Worm (Caenorhabditis elegans) whole organism, L2 larva: ENCODE results near the gene R07E5.17.
"Not testable (repeated sequence)": the region's sequence is repeated elsewhere in the genome, so short reads cannot be mapped to it uniquely, and the experiment has no call there.

ENCODE experiments used
- C34F6.9 ChIP-seq: fragments of 150-350 bp; optimal IDR thresholded peaks from 2 replicates; lab custom pipeline; 2014; ENCODE audit warnings: missing biosample characterization, missing genetic modification characterization
- F13H6.1 ChIP-seq: sonication (generic microtip); optimal IDR thresholded peaks from 2 replicates; lab custom pipeline; 2016; ENCODE audit warnings: missing genetic modification characterization, missing compliant biosample characterization
- Y55F3AM.14 ChIP-seq: fragments of 200-800 bp; sonication (Bioruptor generic); optimal IDR thresholded peaks from 2 replicates; lab custom pipeline; 2018; ENCODE audit warnings: mild to moderate bottlenecking, missing genetic modification characterization, missing compliant biosample characterization
- ZK546.5 ChIP-seq: sonication (generic microtip); optimal IDR thresholded peaks from 2 replicates; lab custom pipeline; 2017; ENCODE audit warnings: missing biosample characterization, missing genetic modification characterization
- ama-1 ChIP-seq: fragments of 150-350 bp; optimal IDR thresholded peaks from 2 replicates; lab custom pipeline; 2018; ENCODE audit warnings: inconsistent platforms
- crh-2 ChIP-seq: sonication (generic microtip); optimal IDR thresholded peaks from 2 replicates; lab custom pipeline; 2017; ENCODE audit warnings: missing biosample characterization, missing genetic modification characterization
- dmd-4 ChIP-seq: sonication (generic microtip); optimal IDR thresholded peaks from 2 replicates; lab custom pipeline; 2017; ENCODE audit warnings: missing biosample characterization, missing genetic modification characterization
- egl-27 ChIP-seq: sonication (generic microtip); optimal IDR thresholded peaks from 3 replicates; lab custom pipeline; 2017; ENCODE audit warnings: missing biosample characterization, missing genetic modification reagents, missing genetic modification characterization
- elt-1 ChIP-seq: fragments of 150-350 bp; optimal IDR thresholded peaks from 2 replicates; lab custom pipeline; 2014; ENCODE audit warnings: missing biosample characterization, missing genetic modification characterization
- elt-3 ChIP-seq: sonication (generic microtip); optimal IDR thresholded peaks from 2 replicates; lab custom pipeline; 2017; ENCODE audit warnings: missing biosample characterization, missing genetic modification characterization
- fos-1 ChIP-seq: fragments of 150-350 bp; optimal IDR thresholded peaks from 2 replicates; lab custom pipeline; 2014; ENCODE audit warnings: missing biosample characterization, missing genetic modification characterization
- gmeb-1 ChIP-seq: fragments of 150-350 bp; optimal IDR thresholded peaks from 2 replicates; lab custom pipeline; 2014; ENCODE audit warnings: missing biosample characterization, missing genetic modification characterization
- lin-11 ChIP-seq: fragments of 150-350 bp; sonication (generic microtip); optimal IDR thresholded peaks from 2 replicates; lab custom pipeline; 2014; ENCODE audit warnings: missing biosample characterization, missing genetic modification characterization, inconsistent platforms, mixed read lengths
- lin-13 ChIP-seq: fragments of 150-350 bp; optimal IDR thresholded peaks from 2 replicates; lab custom pipeline; 2014; ENCODE audit warnings: missing biosample characterization, missing genetic modification reagents, missing genetic modification characterization
- lsy-2 ChIP-seq, 2 experiments: fragments of 150-350 bp in 1 of 2; sonication (generic microtip) in 1 of 2; optimal IDR thresholded peaks; 2 replicates each; lab custom pipeline; 2014 to 2017; ENCODE audit warnings: missing biosample characterization in 2 of 2, missing genetic modification characterization in 2 of 2
- mbf-1 ChIP-seq: sonication (generic microtip); optimal IDR thresholded peaks from 2 replicates; lab custom pipeline; 2017; ENCODE audit warnings: missing biosample characterization, missing genetic modification characterization
- mdl-1 ChIP-seq, 2 experiments: fragments of 150-350 bp in 1 of 2; sonication (generic microtip) in 1 of 2; optimal IDR thresholded peaks; 2 replicates each; lab custom pipeline; 2017; ENCODE audit warnings: missing biosample characterization in 2 of 2, missing genetic modification characterization in 2 of 2
- nhr-10 ChIP-seq: sonication (generic microtip); optimal IDR thresholded peaks from 2 replicates; lab custom pipeline; 2017; ENCODE audit warnings: missing biosample characterization, missing genetic modification characterization
- nhr-11 ChIP-seq: fragments of 150-350 bp; optimal IDR thresholded peaks from 2 replicates; lab custom pipeline; 2014; ENCODE audit warnings: missing biosample characterization, missing genetic modification characterization
- nhr-12 ChIP-seq: fragments of 150-350 bp; optimal IDR thresholded peaks from 2 replicates; lab custom pipeline; 2014; ENCODE audit warnings: missing biosample characterization, missing genetic modification characterization
- nhr-129 ChIP-seq: fragments of 150-350 bp; optimal IDR thresholded peaks from 2 replicates; lab custom pipeline; 2014; ENCODE audit warnings: missing biosample characterization, missing genetic modification characterization
- nhr-21 ChIP-seq: fragments of 150-350 bp; optimal IDR thresholded peaks from 2 replicates; lab custom pipeline; 2014; ENCODE audit warnings: missing biosample characterization, missing genetic modification characterization
- nhr-23 ChIP-seq: fragments of 150-350 bp; optimal IDR thresholded peaks from 2 replicates; lab custom pipeline; 2014; ENCODE audit warnings: missing biosample characterization, missing genetic modification reagents, missing genetic modification characterization
- nhr-237 ChIP-seq: fragments of 150-350 bp; optimal IDR thresholded peaks from 2 replicates; lab custom pipeline; 2014; ENCODE audit warnings: missing biosample characterization, missing genetic modification characterization
- nhr-25 ChIP-seq: fragments of 150-350 bp; sonication (generic microtip); optimal IDR thresholded peaks from 3 replicates; lab custom pipeline; 2014; ENCODE audit warnings: missing biosample characterization, missing genetic modification characterization
- nhr-6 ChIP-seq: fragments of 150-350 bp; optimal IDR thresholded peaks from 2 replicates; lab custom pipeline; 2014; ENCODE audit warnings: missing biosample characterization, missing genetic modification characterization
- peb-1 ChIP-seq: fragments of 150-350 bp; optimal IDR thresholded peaks from 2 replicates; lab custom pipeline; 2014; ENCODE audit warnings: missing biosample characterization, missing genetic modification characterization
- sem-4 ChIP-seq: fragments of 150-350 bp; optimal IDR thresholded peaks from 2 replicates; lab custom pipeline; 2014; ENCODE audit warnings: missing biosample characterization, missing genetic modification reagents, missing genetic modification characterization
- skn-1 ChIP-seq: sonication (generic microtip); optimal IDR thresholded peaks from 2 replicates; lab custom pipeline; 2017; ENCODE audit warnings: missing biosample characterization, missing genetic modification characterization
- sma-3 ChIP-seq: sonication (generic microtip); optimal IDR thresholded peaks from 2 replicates; lab custom pipeline; 2016; ENCODE audit warnings: missing genetic modification reagents, missing genetic modification characterization, missing compliant biosample characterization
- sma-9 ChIP-seq, 2 experiments: fragments of 150-350 bp in 1 of 2; sonication (generic microtip) in 1 of 2; optimal IDR thresholded peaks; 2 replicates each; lab custom pipeline; 2014 to 2016; ENCODE audit warnings: missing genetic modification characterization in 2 of 2, mild to moderate bottlenecking in 1 of 2, missing biosample characterization in 1 of 2, missing compliant biosample characterization in 1 of 2, missing genetic modification reagents in 1 of 2, moderate library complexity in 1 of 2
- snpc-4 ChIP-seq: fragments of 150-350 bp; optimal IDR thresholded peaks from 2 replicates; lab custom pipeline; 2014; ENCODE audit warnings: missing biosample characterization, missing genetic modification characterization
- unc-55 ChIP-seq: fragments of 150-350 bp; sonication (generic microtip); optimal IDR thresholded peaks from 3 replicates; lab custom pipeline; 2014; ENCODE audit warnings: missing biosample characterization, missing genetic modification reagents, missing genetic modification characterization
- ztf-1 ChIP-seq: fragments of 200-800 bp; sonication (Bioruptor generic); conservative IDR thresholded peaks from 2 replicates; pipeline ENCODE4 v1.3.6; 2022; ENCODE audit warnings: missing genetic modification characterization, missing compliant biosample characterization
- ztf-11 ChIP-seq: sonication (generic microtip); optimal IDR thresholded peaks from 2 replicates; lab custom pipeline; 2017; ENCODE audit warnings: missing biosample characterization, missing genetic modification characterization

R07E5.17 gene

ce11 chrIII:4417956-4418355 lies 13.7 kb upstream of the R07E5.17 start, which contains the start of the genes R07E5.19 and pdcd-2:
Gene R07E5.19, minus strand, starts transcription at chrIII:4418056.
Gene pdcd-2, minus strand, starts transcription at chrIII:4418057.
- TF ChIP-seq nhr-23 (tag; lab: Kevin White, UChicago), result no peak
- no peak for TF ChIP-seq elt-3
- no peak for TF ChIP-seq mbf-1 (tag; lab: Kevin White, UChicago)
- no peak for TF ChIP-seq mdl-1 (tag; optimal IDR thresholded peaks at IDR 0.05; lab: Kevin White, UChicago)
- no peak for TF ChIP-seq nhr-10
- no peak for TF ChIP-seq egl-27 (tag; lab: Kevin White, UChicago)
- no peak for TF ChIP-seq peb-1
- TF ChIP-seq, all 48 proteins: peak for 0

- TF ChIP-seq ztf-1 (GFP tag; lab: Robert Waterston, UW) (no peak), ama-1 (lab: Kevin White, UChicago) (no peak)
These were observed 10.9 kb upstream of the R07E5.17 start, which contains the start of gene R07E5.11 for ce11 chrIII:4415135-4415534. Gene R07E5.11, minus strand, starts transcription at chrIII:4415235.

- TF ChIP-seq sma-3 (GFP tag; lab: Kevin White, UChicago) (peak; percentile 40), fos-1 (tag; lab: Kevin White, UChicago) (peak; percentile 12), Y55F3AM.14 (GFP tag; lab: Kevin White, UChicago) (peak; percentile 36), gmeb-1 (tag; lab: Kevin White, UChicago) (peak; percentile 53), snpc-4 (tag; lab: Kevin White, UChicago) (peak; percentile 97), nhr-21 (tag; lab: Kevin White, UChicago) (peak; percentile 17), unc-55 (GFP tag; lab: Kevin White, UChicago) (peak; percentile 69), F13H6.1 (tag; lab: Kevin White, UChicago) (peak; percentile 45), sma-9 (GFP tag; optimal IDR thresholded peaks at IDR 0.05; lab: Kevin White, UChicago) (peak; percentile 79), egl-27 (tag; lab: Kevin White, UChicago) (peak; percentile 13), C34F6.9 (tag; lab: Kevin White, UChicago) (peak; percentile 73), lin-13 (peak; percentile 38), lsy-2 (tag; optimal IDR thresholded peaks at IDR 0.05; lab: Kevin White, UChicago) (peak; percentile 46 to 73), nhr-129 (tag; lab: Kevin White, UChicago) (peak; percentile 32), crh-2 (peak; percentile 36), nhr-25 (peak; percentile 37), nhr-6 (tag; lab: Kevin White, UChicago) (peak; percentile 16)
- TF ChIP-seq sma-9 (tag; optimal IDR thresholded peaks at IDR 0.05; lab: Kevin White, UChicago), result not testable (repeated sequence)
- TF ChIP-seq, all 48 proteins: peak for 17; not testable (repeated sequence) for 31
These were observed 9.8 kb upstream of the R07E5.17 start for ce11 chrIII:4414041-4414440.

DNA sequence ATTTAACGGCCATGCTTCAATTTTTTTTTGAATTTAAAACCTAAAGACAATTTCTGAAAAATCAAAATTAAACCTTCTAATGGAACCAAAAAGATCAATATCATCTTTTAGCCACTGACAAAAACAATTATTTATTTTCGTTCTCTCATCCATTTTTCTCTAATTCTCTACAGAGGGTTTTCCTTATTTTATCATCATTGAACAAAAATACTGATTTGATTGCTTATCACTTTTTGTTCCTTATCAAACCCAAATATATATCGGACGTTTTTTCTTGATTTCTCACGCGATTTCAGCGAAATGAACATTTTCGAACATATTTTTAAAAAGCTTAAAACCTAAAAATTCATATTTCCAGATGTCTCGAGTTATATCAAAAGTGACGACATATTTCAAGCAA lies 8.9 kb upstream of the R07E5.17 start, which contains the start of gene mpc-1:
Gene mpc-1, plus strand, starts transcription at position 359 of the 400 bp plus-strand sequence.
- TF ChIP-seq mdl-1 (tag; optimal IDR thresholded peaks at IDR 0.05; lab: Kevin White, UChicago) (peak in 1 of 2 experiments; percentile 22), skn-1 (tag; lab: Kevin White, UChicago) (peak; percentile 59), nhr-11 (tag; lab: Kevin White, UChicago) (no peak), lin-11 (no peak), sem-4 (no peak), crh-2 (peak; percentile 54), elt-1 (tag; lab: Kevin White, UChicago) (no peak), sma-9 (GFP tag; optimal IDR thresholded peaks at IDR 0.05; lab: Kevin White, UChicago) (peak; percentile 37), sma-9 (tag; optimal IDR thresholded peaks at IDR 0.05; lab: Kevin White, UChicago) (no peak), ZK546.5 (no peak), fos-1 (tag; lab: Kevin White, UChicago) (peak; percentile 91)
- TF ChIP-seq, all 48 proteins: peak for 5

ce11 chrIII:4412108-4413009 lies 8.1 kb upstream of the R07E5.17 start:
- TF ChIP-seq dmd-4 (tag; lab: Kevin White, UChicago), result no peak
- no peak for TF ChIP-seq nhr-237 (tag; lab: Kevin White, UChicago)
- peak; percentile 64 for TF ChIP-seq nhr-129 (tag; lab: Kevin White, UChicago)
- peak; percentile 18 for TF ChIP-seq fos-1 (tag; lab: Kevin White, UChicago)
- no peak for TF ChIP-seq mbf-1 (tag; lab: Kevin White, UChicago)
- TF ChIP-seq crh-2, result peak; percentile 22
- TF ChIP-seq snpc-4 (tag; lab: Kevin White, UChicago), result peak; percentile 26
- TF ChIP-seq nhr-12 (tag; lab: Kevin White, UChicago), result no peak
- peak; percentile 95 for TF ChIP-seq sma-9 (GFP tag; optimal IDR thresholded peaks at IDR 0.05; lab: Kevin White, UChicago)
- TF ChIP-seq sma-9 (tag; optimal IDR thresholded peaks at IDR 0.05; lab: Kevin White, UChicago), result no peak
- no peak for TF ChIP-seq ztf-1 (GFP tag; lab: Robert Waterston, UW)
- no peak for TF ChIP-seq nhr-10
- peak; percentile 43 for TF ChIP-seq lin-13
- no peak for TF ChIP-seq nhr-21 (tag; lab: Kevin White, UChicago)
- TF ChIP-seq lsy-2 (tag; optimal IDR thresholded peaks at IDR 0.05; lab: Kevin White, UChicago), result peak in 1 of 2 experiments; percentile 54
- TF ChIP-seq nhr-23 (tag; lab: Kevin White, UChicago), result no peak
- TF ChIP-seq unc-55 (GFP tag; lab: Kevin White, UChicago), result peak; percentile 12
- TF ChIP-seq peb-1, result no peak
- no peak for TF ChIP-seq egl-27 (tag; lab: Kevin White, UChicago)
- TF ChIP-seq F13H6.1 (tag; lab: Kevin White, UChicago), result peak; percentile 59
- no peak for TF ChIP-seq ztf-11 (tag; lab: Kevin White, UChicago)
- TF ChIP-seq C34F6.9 (tag; lab: Kevin White, UChicago), result peak; percentile 57
